Fruit fly (Drosophila melanogaster): Measurements from ENCODE around the gene HDAC11.

dm6 chr3R:24841635-24842034, 14.4 kb downstream of the HDAC11 start, which contains the start of gene Esp:
- TF ChIP-seq dsf (GFP tag; optimal IDR thresholded peaks at IDR 0.05; ENCODE audit: borderline replicate concordance), result no peak
- no peak for TF ChIP-seq pan (optimal IDR thresholded peaks at IDR 0.05)
- TF ChIP-seq fru (GFP tag; optimal IDR thresholded peaks at IDR 0.05), result no peak
- no peak for TF ChIP-seq Hnf4 (GFP tag; optimal IDR thresholded peaks at IDR 0.05)
- no peak for TF ChIP-seq Abd-B (GFP tag; optimal IDR thresholded peaks at IDR 0.05)
- TF ChIP-seq dmrt93B (GFP tag; optimal IDR thresholded peaks at IDR 0.05), result no peak
- no peak for TF ChIP-seq foxo (GFP tag; optimal IDR thresholded peaks at IDR 0.05)
- TF ChIP-seq dl (GFP tag; optimal IDR thresholded peaks at IDR 0.05; ENCODE audit: insufficient read depth in 1 of 2, partially characterized antibody in 2 of 2), result no peak
- no peak for TF ChIP-seq CG9705 (GFP tag; optimal IDR thresholded peaks at IDR 0.05)
- TF ChIP-seq Hr78 (GFP tag; optimal IDR thresholded peaks at IDR 0.05), result no peak
- TF ChIP-seq Myc (optimal IDR thresholded peaks at IDR 0.05), result no peak
- no peak for TF ChIP-seq Vsx2 (GFP tag; optimal IDR thresholded peaks at IDR 0.05; ENCODE audit: partially characterized antibody)

Data from whole organism, wandering third instar larva.